Worm (Caenorhabditis elegans): ENCODE data around the gene nlp-22.

nlp-22 gene

DNA sequence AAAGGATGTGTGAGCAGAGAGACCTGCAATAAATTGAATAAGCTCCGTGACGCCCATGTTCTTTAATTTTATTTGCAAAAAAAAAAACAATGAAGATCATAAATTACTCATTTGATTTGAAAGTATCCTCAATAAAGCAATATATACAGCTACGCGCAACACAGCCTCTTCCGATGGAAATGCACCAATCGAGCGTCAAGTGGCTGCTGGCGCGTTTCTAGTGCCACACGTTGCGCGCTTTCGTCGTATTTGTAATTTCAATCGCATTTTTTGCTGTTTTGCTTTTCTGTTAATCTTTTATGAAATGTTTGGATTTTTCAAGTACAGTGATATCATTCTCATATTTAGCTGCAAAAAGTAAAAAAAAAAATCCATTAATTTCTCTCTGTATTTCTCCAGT lies 40.3 kb upstream of the nlp-22 start (continued):
- TF ChIP-seq Y53G8AR.9 (GFP tag; conservative IDR thresholded peaks at IDR 0.05) (no peak), madf-6 (GFP tag; IDR thresholded peaks at IDR 0.05) (no peak), nfya-2 (GFP tag; IDR thresholded peaks at IDR 0.05) (no peak), lin-40 (tag; optimal IDR thresholded peaks at IDR 0.05) (peak; percentile 54), ztf-22 (GFP tag; optimal IDR thresholded peaks at IDR 0.05) (no peak), nhr-27 (tag; optimal IDR thresholded peaks at IDR 0.05) (no peak), unc-62 (GFP tag; optimal IDR thresholded peaks at IDR 0.05) (no peak), lir-1 (GFP tag; conservative IDR thresholded peaks at IDR 0.05) (no peak), tbx-9 (tag; optimal IDR thresholded peaks at IDR 0.05; ENCODE audit: borderline replicate concordance) (no peak), snpc-3.4 (tag; optimal IDR thresholded peaks at IDR 0.05) (no peak), Y56A3A.18 (GFP tag; IDR thresholded peaks at IDR 0.05) (0 out of 2 replicates have a peak, but pooled peaks have one; percentile 13), atf-7 (tag; optimal IDR thresholded peaks at IDR 0.05) (no peak), ztf-26 (tag; optimal IDR thresholded peaks at IDR 0.05) (peak; percentile 32), B0019.2 (GFP tag; conservative IDR thresholded peaks at IDR 0.05) (no peak), attf-5 (GFP tag; optimal IDR thresholded peaks at IDR 0.05) (peak; percentile 1), F52B5.7 (tag; optimal IDR thresholded peaks at IDR 0.05) (no peak), hrde-1 (tag; optimal IDR thresholded peaks at IDR 0.05; ENCODE audit: borderline replicate concordance) (no peak), ztf-25 (GFP tag; IDR thresholded peaks at IDR 0.05) (no peak), lin-26 (GFP tag; IDR thresholded peaks at IDR 0.05) (no peak), lsl-1 (GFP tag; optimal IDR thresholded peaks at IDR 0.05) (no peak), B0336.3 (GFP tag; IDR thresholded peaks at IDR 0.05) (no peak), bed-2 (GFP tag; IDR thresholded peaks at IDR 0.05) (no peak), pbrm-1 (GFP tag; IDR thresholded peaks at IDR 0.05) (no peak), egrh-3 (GFP tag; IDR thresholded peaks at IDR 0.05) (no peak), ekl-4 (GFP tag; IDR thresholded peaks at IDR 0.05) (no peak), die-1 (tag; optimal IDR thresholded peaks at IDR 0.05) (no peak), aptf-3 (GFP tag; IDR thresholded peaks at IDR 0.05) (no peak), F37B4.10 (GFP tag; IDR thresholded peaks at IDR 0.05) (no peak), F39B2.1 (GFP tag; IDR thresholded peaks at IDR 0.05) (no peak), Y95B8A.8 (GFP tag; IDR thresholded peaks at IDR 0.05) (no peak), ztf-28 (GFP tag; IDR thresholded peaks at IDR 0.05) (no peak), cebp-2 (GFP tag; IDR thresholded peaks at IDR 0.05) (no peak), D2030.7 (GFP tag; IDR thresholded peaks at IDR 0.05) (no peak), ceh-27 (GFP tag; optimal IDR thresholded peaks at IDR 0.05) (no peak), tbp1 (GFP tag; optimal IDR thresholded peaks at IDR 0.05) (peak; percentile 2), egl-18 (GFP tag; IDR thresholded peaks at IDR 0.05) (no peak), him-1 (tag; optimal IDR thresholded peaks at IDR 0.05) (no peak), nhr-90 (tag; optimal IDR thresholded peaks at IDR 0.05) (no peak), sptf-2 (GFP tag; optimal IDR thresholded peaks at IDR 0.05) (no peak), unc-130 (GFP tag; optimal IDR thresholded peaks at IDR 0.05) (no peak), rpc-1 (optimal IDR thresholded peaks at IDR 0.05) (no peak), rpc-1 (tag; optimal IDR thresholded peaks at IDR 0.05) (no peak), C17E4.6 (GFP tag; IDR thresholded peaks at IDR 0.05) (no peak), dpl-1 (GFP tag; optimal IDR thresholded peaks at IDR 0.05) (no peak), fkh-3 (tag; optimal IDR thresholded peaks at IDR 0.05) (no peak), sdz-38 (tag; optimal IDR thresholded peaks at IDR 0.05) (no peak), mes-4 (tag; optimal IDR thresholded peaks at IDR 0.05) (no peak), ZK185.1 (tag; optimal IDR thresholded peaks at IDR 0.05; ENCODE audit: poor library complexity, severe bottlenecking) (peak; percentile 29), K12H6.12 (tag; optimal IDR thresholded peaks at IDR 0.05) (peak; percentile 3), nhr-120 (GFP tag; IDR thresholded peaks at IDR 0.05) (no peak), T07F8.4 (tag; optimal IDR thresholded peaks at IDR 0.05) (no peak)

Data from whole organism, young adult.